Fruit fly (Drosophila melanogaster) S2 (cell line): ENCODE data around the gene lin-28.

ENCODE experiments used
- CG8478 ChIP-seq: fragments of >200 bp; optimal IDR thresholded peaks from 2 replicates; lab custom pipeline; 2018
- CTCF ChIP-seq, 2 experiments: fragments of >200 bp; optimal IDR thresholded peaks; 2 replicates each; lab custom pipeline; 2018

lin-28 gene

DNA sequence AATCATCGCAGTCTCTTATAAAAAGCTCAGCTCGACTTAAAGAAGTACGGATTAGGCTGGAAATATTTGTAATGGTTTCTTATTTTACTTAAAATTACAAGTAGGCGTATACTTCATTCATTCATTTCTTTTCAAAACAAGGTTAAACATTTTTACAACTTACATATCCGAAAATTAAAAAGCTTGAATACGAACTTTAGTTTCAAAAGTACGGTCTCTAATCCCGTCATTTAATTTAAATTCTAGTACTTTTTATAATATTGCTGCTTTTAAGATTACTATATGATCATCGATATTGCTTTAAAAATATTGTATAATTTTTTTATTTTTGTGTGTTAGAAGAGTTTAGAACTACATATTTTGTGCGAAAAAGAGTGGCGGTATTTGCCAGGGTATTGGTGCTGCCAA is 24.3 kb upstream of the lin-28 start:
- TF ChIP-seq CG8478 (lab: Kevin White, UChicago) (no peak), CTCF (optimal IDR thresholded peaks at IDR 0.05; lab: Kevin White, UChicago) (no peak)

DNA sequence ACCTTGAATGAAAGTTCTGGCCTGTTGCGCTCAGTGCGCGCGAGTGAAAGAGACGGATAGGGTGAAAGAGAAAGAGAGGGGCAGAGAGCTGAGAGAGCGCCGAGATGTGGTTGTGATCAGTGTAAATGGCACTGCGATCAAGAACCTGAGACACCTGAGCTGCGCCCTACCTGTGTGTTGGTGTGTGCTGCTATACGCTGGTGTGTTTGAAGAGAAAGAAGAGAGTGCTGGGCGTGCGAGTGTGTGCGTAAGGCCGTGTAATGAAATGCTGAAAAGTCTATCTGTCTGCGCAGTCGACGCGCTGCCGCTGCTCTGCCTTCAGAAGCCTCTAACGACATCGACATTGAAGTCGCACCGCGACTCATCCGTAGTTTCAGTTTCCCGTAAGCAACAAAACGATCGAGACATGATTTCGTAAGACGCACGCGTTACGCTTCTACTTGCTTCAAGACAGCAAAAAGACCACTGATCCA is 23.8 kb upstream of the lin-28 start, which contains the start of gene Blimp-1:
TSS of gene Blimp-1 (plus strand) at position 376 of the 473 bp plus-strand sequence.
- no peak for TF ChIP-seq CG8478 (lab: Kevin White, UChicago)
- no peak for TF ChIP-seq CTCF (optimal IDR thresholded peaks at IDR 0.05; lab: Kevin White, UChicago)

DNA sequence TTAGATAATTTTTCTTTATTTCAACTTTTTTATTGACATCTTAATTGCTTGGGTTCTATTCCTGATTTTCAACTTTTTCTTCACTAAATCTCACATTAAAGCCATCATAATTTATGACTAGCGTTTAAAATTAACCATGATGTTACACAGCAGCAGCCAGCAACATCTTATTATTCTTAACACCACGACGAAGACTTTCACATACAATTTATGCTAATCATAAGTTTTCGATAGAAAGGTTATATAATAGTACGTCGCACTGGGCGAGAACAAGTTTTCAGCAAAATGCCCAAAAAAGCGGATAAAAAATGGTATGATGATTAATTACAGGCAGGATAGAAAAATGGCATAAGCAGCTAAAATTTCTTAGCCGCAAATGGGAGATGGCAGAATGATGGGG is 22.6 kb upstream of the lin-28 start:
- TF ChIP-seq CTCF (optimal IDR thresholded peaks at IDR 0.05; lab: Kevin White, UChicago) = no peak
- TF ChIP-seq CG8478 (lab: Kevin White, UChicago) = no peak

DNA sequence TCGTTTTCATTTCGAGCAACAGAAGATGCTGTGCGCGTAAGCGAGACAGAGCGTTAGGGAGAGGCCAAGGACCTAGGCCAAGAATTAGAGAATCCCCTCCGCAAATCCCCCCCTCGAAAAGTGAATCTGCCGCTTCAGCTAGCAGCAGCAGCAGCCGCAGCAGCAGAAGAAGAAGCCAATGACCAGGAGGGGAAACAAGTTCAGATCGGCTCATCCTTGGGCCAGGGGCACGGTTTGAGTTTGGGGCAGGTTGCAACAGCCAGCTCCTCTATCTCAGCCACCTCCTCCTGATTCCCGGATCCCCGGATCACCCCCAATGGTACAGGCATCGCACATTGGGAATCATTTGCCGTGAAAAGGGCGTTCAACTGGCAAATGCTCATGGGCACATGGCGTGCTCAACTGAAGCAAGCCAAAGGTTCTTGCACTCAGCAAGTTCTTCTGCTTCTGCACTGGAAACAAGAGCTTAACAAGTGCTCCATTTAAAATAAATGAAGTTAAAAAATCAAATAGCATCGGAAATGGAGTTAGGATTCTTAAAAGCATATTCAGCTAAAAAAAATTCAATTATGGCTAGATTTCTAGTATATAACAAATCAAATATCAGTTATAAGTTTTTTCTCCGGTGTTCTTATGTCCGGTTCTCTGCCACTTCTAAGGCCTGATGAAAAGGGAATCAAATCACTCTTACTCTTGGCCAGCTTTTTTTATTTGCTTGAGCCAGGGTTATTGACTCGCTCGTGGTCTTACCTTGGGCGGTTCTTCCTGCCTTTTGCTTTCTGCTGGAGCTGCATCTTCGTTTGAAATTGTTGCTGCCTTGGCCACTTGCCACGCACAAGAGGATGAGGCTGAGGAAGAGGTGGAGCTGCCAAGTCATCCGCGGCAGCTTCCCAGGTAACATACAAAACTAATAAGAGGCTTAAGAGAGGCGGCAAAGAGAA is 21.0 kb upstream of the lin-28 start:
- TF ChIP-seq CG8478 (lab: Kevin White, UChicago) = no peak
- TF ChIP-seq CTCF (optimal IDR thresholded peaks at IDR 0.05; lab: Kevin White, UChicago) = no peak

DNA sequence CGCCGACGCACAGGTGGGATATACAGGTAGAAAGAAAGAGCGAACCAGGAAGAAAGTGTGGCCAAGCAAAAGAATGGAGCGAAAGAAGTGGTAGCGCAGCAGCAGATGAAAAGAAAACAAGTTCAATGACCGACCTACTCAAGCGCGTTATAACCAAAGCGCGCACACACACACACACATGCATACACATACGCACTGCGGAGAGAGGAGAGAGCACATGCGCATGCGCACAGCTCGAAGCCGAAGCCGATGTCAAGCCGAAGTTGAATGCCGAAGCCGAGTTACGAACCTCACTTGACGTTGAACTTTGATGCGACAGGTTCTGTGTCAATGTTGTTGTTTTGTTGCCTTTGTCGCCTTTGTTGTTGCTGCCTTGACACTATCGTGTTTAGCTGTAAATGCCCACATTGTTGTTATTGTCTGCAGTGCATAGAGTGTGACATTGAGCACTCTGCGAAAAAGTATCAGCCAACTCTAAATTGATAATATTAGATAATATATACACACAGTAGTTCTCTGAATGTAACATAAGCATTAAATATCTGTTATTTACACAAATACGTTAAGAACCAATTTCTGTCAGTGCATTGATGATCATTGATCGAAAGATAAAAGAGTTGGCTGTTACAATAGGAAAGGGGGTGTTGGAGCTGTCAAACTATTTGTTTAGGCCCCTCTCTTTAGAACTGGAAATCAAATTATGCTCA is 20.1 kb upstream of the lin-28 start:
- no peak for TF ChIP-seq CG8478 (lab: Kevin White, UChicago)
- no peak for TF ChIP-seq CTCF (optimal IDR thresholded peaks at IDR 0.05; lab: Kevin White, UChicago)

DNA sequence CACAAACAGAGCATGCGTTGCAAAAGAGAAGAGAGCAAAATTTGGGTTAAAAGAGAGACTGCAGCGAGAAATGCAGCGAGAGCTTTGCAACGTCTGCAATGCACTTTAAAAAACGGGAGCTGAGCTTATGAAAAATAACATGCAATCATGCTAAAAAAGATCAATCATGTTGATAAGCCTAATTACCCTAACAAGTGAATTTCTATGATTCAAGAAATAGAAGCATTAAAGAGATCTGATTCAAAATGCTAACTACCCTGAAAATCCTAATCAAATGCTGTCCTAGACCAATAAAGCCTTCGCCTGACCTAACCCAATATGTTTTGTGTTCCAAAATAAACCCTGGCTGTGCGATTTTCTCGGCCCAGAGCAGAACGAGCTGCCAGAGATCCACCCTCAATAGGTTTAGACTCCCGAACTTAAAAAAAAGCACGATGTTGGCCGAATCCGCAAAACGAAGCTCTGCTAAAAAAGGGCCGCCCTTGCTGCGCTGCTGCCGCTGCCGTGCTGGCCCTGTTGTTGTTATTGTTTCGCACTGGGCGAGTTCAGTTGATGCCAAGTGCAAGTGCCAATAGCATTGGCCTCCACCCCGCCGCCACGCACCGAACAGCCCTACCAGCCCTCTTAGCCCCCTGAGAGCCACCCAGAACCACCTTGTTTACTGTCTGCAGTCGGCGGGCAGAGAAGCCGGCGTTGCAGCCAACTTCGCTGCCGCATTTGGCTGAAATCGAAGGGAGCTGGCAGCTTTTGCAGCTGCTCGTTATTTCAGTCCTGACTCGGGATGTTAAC is 19.1 kb upstream of the lin-28 start:
- TF ChIP-seq CTCF (optimal IDR thresholded peaks at IDR 0.05; lab: Kevin White, UChicago) = no peak
- TF ChIP-seq CG8478 (lab: Kevin White, UChicago) = no peak

DNA sequence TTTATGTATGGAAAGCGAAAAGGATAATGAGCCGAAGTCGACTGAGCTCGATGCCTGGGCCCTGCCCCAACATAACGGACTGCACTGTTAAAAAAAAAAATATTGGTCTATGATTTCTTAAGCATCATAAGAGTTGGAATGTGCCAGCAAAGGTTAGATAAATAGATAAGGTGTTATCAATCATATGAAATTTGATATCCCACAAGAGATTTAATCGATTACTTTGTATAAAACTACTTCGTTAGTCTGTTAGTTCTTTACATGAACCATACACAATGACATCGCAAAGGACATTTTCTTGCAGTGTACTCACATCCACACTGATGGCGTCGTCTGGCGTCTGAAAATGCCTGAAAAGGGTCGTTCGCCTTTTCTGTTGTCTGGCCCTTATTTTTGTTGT is 17.0 kb upstream of the lin-28 start:
- TF ChIP-seq CG8478 (lab: Kevin White, UChicago) (no peak), CTCF (optimal IDR thresholded peaks at IDR 0.05; lab: Kevin White, UChicago) (no peak)

DNA sequence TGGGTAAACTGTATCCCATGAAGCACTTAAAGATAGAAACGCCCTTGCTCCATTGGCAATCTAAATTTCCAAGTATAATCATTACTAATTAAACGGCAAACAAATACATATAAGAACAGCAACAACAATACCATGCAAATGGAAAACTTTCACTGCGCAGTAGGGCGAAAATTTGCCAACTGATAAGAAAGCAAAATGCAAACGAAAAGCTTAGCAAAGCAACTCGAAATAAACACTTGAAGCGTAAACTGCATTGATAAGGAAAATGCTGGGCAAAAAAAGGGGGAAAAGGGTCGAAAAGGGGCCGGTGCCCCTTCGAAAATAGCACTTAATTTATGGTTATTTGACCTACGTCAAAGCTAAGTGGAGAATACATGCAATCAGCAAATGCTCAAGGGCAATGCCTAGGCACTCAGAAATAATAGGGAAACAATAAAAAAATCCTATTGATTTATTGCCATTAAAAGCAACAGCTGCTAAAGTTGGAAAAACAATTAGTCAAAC is 15.9 kb upstream of the lin-28 start:
- no peak for TF ChIP-seq CTCF (optimal IDR thresholded peaks at IDR 0.05; lab: Kevin White, UChicago)
- no peak for TF ChIP-seq CG8478 (lab: Kevin White, UChicago)

DNA sequence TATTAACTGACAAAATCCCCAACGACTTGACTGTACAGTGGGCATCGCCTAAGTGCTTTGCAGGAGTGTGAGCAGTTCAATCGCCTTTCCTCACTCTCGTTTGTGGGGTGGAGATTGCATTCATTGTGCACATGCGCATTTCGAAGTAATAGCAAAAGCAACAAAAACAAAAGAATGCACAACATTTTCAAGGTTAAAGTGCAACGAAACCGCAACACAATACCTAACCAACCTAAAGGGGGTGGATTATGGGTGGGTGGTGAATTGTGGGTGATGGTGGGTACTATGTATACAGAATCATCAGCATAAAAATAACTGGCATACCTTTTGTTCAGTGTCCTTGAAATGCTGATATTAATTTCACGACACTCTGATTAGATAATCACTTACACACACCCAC is 15.0 kb upstream of the lin-28 start:
- TF ChIP-seq CG8478 (lab: Kevin White, UChicago) (no peak), CTCF (optimal IDR thresholded peaks at IDR 0.05; lab: Kevin White, UChicago) (no peak)

DNA sequence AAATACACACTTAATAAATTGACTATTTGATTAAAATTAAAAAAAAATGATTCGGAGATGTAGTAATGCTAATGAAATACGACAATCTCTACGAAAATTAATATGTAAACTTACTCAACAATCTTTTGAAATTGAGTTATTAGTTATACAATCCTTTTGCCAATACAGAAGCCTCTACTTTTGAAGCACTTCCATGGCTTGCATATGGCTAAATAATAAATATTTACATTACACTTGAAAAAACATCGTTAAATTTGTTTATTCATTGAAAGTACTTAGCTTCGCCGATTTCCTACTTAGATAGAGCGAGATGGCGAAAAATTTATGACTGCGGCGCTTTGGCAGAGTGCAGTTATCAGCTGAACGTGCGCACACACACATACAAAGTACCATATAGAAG is 13.8 kb upstream of the lin-28 start:
- TF ChIP-seq CTCF (optimal IDR thresholded peaks at IDR 0.05; lab: Kevin White, UChicago) = no peak
- TF ChIP-seq CG8478 (lab: Kevin White, UChicago) = no peak

DNA sequence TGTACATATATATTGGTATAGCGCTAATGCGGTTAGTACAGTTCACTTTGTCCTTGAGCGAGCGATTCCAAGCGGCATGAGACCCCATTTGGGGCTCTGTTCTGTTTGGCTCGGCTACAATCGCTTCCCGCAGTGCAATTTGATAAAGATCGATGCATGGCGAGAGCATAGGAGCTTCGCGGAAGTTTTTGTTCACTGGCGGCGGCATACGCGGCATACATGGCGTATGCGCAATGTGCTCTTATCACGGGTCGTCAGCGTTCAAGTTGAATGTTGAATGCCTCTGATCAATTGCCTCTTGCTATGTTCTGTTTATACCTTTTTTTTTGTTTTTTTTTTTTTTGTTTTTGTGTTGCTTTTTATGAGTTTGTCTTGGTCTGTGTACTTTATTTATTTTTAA is 13.4 kb upstream of the lin-28 start:
- TF ChIP-seq CG8478 (lab: Kevin White, UChicago) (no peak), CTCF (optimal IDR thresholded peaks at IDR 0.05; lab: Kevin White, UChicago) (no peak)

DNA sequence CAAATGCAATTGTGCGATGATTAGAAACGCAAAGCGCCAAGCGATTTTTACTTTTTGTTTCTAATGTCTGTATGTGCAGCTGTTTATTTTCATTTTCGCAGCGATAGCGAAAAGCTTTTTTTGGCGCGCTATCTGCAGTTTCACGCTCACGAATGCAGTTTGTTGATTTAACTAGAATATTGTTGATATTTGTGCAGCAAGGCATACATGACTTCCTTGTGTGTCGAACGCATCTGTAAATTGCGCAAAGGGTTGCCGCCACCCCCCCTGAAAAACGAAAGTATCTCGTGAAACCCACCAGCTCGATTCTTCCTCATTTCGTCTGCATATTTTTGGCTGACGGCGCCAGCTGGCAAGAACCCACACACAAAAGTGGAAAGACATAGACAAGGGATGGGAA is 12.9 kb upstream of the lin-28 start:
- no peak for TF ChIP-seq CTCF (optimal IDR thresholded peaks at IDR 0.05; lab: Kevin White, UChicago)
- no peak for TF ChIP-seq CG8478 (lab: Kevin White, UChicago)

DNA sequence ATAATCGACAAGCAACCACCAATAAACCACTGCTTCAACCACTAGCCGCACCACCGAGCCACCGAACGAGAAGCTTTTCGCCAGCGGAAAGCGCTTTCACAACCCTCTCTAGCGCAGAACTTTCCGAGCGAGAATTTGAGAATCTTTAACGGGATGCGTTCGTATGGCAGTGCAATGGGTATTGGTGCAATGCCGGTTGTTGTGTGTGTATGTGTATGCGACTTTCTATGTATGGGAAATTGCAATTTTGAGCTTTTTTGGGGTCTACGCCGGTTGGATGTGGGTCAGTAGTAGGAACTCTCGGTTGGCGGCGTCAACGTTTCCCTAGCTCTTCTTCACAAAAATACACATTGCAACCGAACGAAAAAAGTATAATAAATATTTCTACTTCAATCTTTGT is 11.6 kb upstream of the lin-28 start:
- TF ChIP-seq CTCF (optimal IDR thresholded peaks at IDR 0.05; lab: Kevin White, UChicago) (no peak), CG8478 (lab: Kevin White, UChicago) (no peak)

DNA sequence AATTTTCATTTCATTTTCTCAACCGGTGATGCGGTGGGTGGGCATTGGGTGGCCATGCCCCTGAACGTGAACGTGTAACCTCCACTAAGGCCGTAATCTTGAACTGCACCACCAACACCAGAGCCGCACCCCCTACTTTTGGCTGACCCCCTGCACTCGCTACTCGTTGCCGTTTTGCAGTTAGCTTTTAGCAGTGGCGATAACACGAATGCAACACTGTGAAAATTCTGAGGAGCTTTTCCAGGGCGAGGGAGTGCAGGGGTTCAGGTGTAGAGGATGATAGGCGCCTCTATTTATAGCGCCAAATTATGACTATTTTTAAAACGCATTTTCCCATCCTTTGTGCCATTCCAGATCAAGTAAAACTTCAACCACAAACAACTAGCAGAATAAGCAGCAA is 10.7 kb upstream of the lin-28 start:
- TF ChIP-seq CG8478 (lab: Kevin White, UChicago) (no peak), CTCF (optimal IDR thresholded peaks at IDR 0.05; lab: Kevin White, UChicago) (no peak)
